Worm (Caenorhabditis elegans) whole organism, young adult: ENCODE data around the gene ent-7.

Experiments
- B0336.3 ChIP-seq: fragments of 200-800 bp; sonication (Bioruptor generic); IDR thresholded peaks from 2 replicates; pipeline ENCODE4 v1.3.6; 2022; ENCODE audit warnings: missing genetic modification characterization, missing compliant biosample characterization
- F49E8.2 ChIP-seq: sonication (generic microtip); optimal IDR thresholded peaks from 3 replicates; lab custom pipeline; 2017; ENCODE audit warnings: missing genetic modification characterization, mild to moderate bottlenecking, missing compliant biosample characterization, antibody characterized with exemption, moderate library complexity; ENCODE audit not compliant: insufficient read depth
- F55B11.4 ChIP-seq: sonication (generic microtip); optimal IDR thresholded peaks from 2 replicates; lab custom pipeline; 2016; ENCODE audit warnings: missing compliant biosample characterization, missing genetic modification characterization, borderline replicate concordance; ENCODE audit not compliant: insufficient read depth
- Y79H2A.3 ChIP-seq: fragments of 200-800 bp; sonication (Bioruptor generic); conservative IDR thresholded peaks from 2 replicates; pipeline ENCODE4 v1.3.6; 2022; ENCODE audit warnings: missing genetic modification reagents, missing genetic modification characterization, missing compliant biosample characterization
- Y95B8A.8 ChIP-seq: fragments of 200-800 bp; sonication (Bioruptor generic); IDR thresholded peaks from 2 replicates; pipeline ENCODE4 v1.3.6; 2022; ENCODE audit warnings: missing genetic modification reagents, missing genetic modification characterization, missing compliant biosample characterization
- ama-1 ChIP-seq, 3 experiments: fragments of 150-350 bp in 1 of 3; sonication (generic microtip) in 2 of 3; optimal IDR thresholded peaks; 2 replicates each; lab custom pipeline; 2014 to 2018; ENCODE audit warnings: missing biosample characterization in 2 of 3, missing genetic modification characterization in 2 of 3, missing genetic modification reagents in 2 of 3
- atf-7 ChIP-seq: sonication (generic microtip); optimal IDR thresholded peaks from 2 replicates; lab custom pipeline; 2017; ENCODE audit warnings: mild to moderate bottlenecking, missing genetic modification characterization, missing compliant biosample characterization
- hmg-20 ChIP-seq: fragments of 200-800 bp; sonication (Bioruptor generic); IDR thresholded peaks from 2 replicates; pipeline ENCODE4 v1.3.6; 2022; ENCODE audit warnings: missing genetic modification reagents, missing genetic modification characterization, missing compliant biosample characterization
- let-526 ChIP-seq: fragments of 200-800 bp; sonication (Bioruptor generic); IDR thresholded peaks from 2 replicates; pipeline ENCODE4 v1.3.6; 2022; ENCODE audit warnings: missing genetic modification reagents, missing genetic modification characterization, missing compliant biosample characterization
- madf-6 ChIP-seq: fragments of 200-800 bp; sonication (Bioruptor generic); IDR thresholded peaks from 2 replicates; pipeline ENCODE4 v1.3.6; 2022; ENCODE audit warnings: missing genetic modification reagents, missing genetic modification characterization, missing compliant biosample characterization
- pha-4 ChIP-seq: fragments of 150-350 bp; sonication (generic microtip); optimal IDR thresholded peaks from 2 replicates; lab custom pipeline; 2014; ENCODE audit warnings: missing biosample characterization, missing genetic modification reagents, missing genetic modification characterization
- zim-3 ChIP-seq: sonication (generic microtip); optimal IDR thresholded peaks from 2 replicates; lab custom pipeline; 2017; ENCODE audit warnings: mild to moderate bottlenecking, missing genetic modification characterization, moderate library complexity, missing compliant biosample characterization

ce11 chrIV:10021283-10021682 lies 4.2 kb downstream of the ent-7 start, which contains the start of gene F44D12.19:
- no peak for TF ChIP-seq Y79H2A.3 (GFP tag; lab: Robert Waterston, UW)
- no peak for TF ChIP-seq zim-3
- TF ChIP-seq F55B11.4 (tag; lab: Kevin White, UChicago): no peak
- no peak for TF ChIP-seq ama-1 (optimal IDR thresholded peaks at IDR 0.05; lab: Kevin White, UChicago)
- TF ChIP-seq ama-1 (GFP tag; optimal IDR thresholded peaks at IDR 0.05; lab: Kevin White, UChicago): no peak
- no peak for TF ChIP-seq atf-7 (tag; lab: Kevin White, UChicago)
- TF ChIP-seq B0336.3: no peak
- TF ChIP-seq pha-4 (tag; lab: Kevin White, UChicago): no peak
- TF ChIP-seq Y95B8A.8: no peak
- TF ChIP-seq madf-6 (GFP tag; lab: Robert Waterston, UW): no peak
- no peak for TF ChIP-seq F49E8.2 (tag; lab: Kevin White, UChicago)
- no peak for TF ChIP-seq hmg-20 (GFP tag; lab: Robert Waterston, UW)
- TF ChIP-seq let-526 (GFP tag; lab: Robert Waterston, UW): no peak
